Fruit fly (Drosophila melanogaster): ENCODE measurements around the gene RpL36A.
A peak's percentile ranks its signal among the peaks of the same experiment; 100 is the strongest.

The RpL36A gene

DNA sequence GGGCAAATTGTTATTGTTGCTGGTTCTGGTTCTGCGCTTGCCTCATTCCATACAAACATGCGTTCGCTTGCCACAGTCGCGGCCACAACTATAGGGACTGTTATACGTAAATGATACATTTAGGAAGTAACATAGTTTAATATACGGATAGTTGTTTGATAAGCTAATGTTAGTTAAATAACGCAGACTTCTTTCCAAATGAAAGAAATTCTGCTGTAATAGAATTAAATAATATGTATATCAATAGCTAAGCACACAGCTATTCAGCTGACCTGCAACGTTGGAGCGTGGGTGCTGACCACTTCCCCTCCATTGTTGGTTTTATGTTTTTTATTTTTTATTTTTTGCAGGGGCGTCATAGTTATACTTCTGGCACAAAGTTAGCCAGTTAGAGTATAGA lies 8.0 kb downstream of the RpL36A start (continued):
- TF ChIP-seq tup (GFP tag; optimal IDR thresholded peaks at IDR 0.05) (no peak), ttk (GFP tag; IDR thresholded peaks at IDR 0.05) (peak; percentile 45; the same call in 1 of the 2 replicates), Abd-B (GFP tag; optimal IDR thresholded peaks at IDR 0.05) (peak; percentile 11), CG17359 (tag; optimal IDR thresholded peaks at IDR 0.05) (peak; percentile 51), CG16779 (GFP tag; IDR thresholded peaks at IDR 0.05) (no peak), HLH3B (GFP tag; IDR thresholded peaks at IDR 0.05) (peak; percentile 73), unc-4 (GFP tag; IDR thresholded peaks at IDR 0.05; ENCODE audit: partially characterized antibody) (no peak), jumu (GFP tag; optimal IDR thresholded peaks at IDR 0.05) (peak; percentile 9), CG4707 (GFP tag; optimal IDR thresholded peaks at IDR 0.05) (peak; percentile 35), CG4282 (GFP tag; optimal IDR thresholded peaks at IDR 0.05) (no peak), Dip3 (GFP tag; optimal IDR thresholded peaks at IDR 0.05) (peak; percentile 24), Kr (GFP tag; optimal IDR thresholded peaks at IDR 0.05) (no peak), tna (GFP tag; IDR thresholded peaks at IDR 0.05; ENCODE audit: partially characterized antibody) (no peak), Nf-YC (tag; optimal IDR thresholded peaks at IDR 0.05) (peak; percentile 32), CG3163 (GFP tag; optimal IDR thresholded peaks at IDR 0.05) (no peak), sug (tag; optimal IDR thresholded peaks at IDR 0.05) (peak; percentile 18), Gsc (GFP tag; IDR thresholded peaks at IDR 0.05) (no peak), twi (tag; optimal IDR thresholded peaks at IDR 0.05) (no peak), zf30C (GFP tag; optimal IDR thresholded peaks at IDR 0.05) (no peak), Six4 (GFP tag; optimal IDR thresholded peaks at IDR 0.05) (no peak), p53 (GFP tag; optimal IDR thresholded peaks at IDR 0.05) (no peak), hth (optimal IDR thresholded peaks at IDR 0.05) (no peak), CG11456 (GFP tag; IDR thresholded peaks at IDR 0.05) (no peak), slp2 (GFP tag; optimal IDR thresholded peaks at IDR 0.05) (no peak), CG1024 (GFP tag; IDR thresholded peaks at IDR 0.05) (peak; percentile 24; the same call in 1 of the 2 replicates), psq (GFP tag; optimal IDR thresholded peaks at IDR 0.05) (no peak), kay (GFP tag; optimal IDR thresholded peaks at IDR 0.05) (no peak), row (GFP tag; IDR thresholded peaks at IDR 0.05) (peak; percentile 85), sens-2 (GFP tag; IDR thresholded peaks at IDR 0.05) (no peak), PHDP (tag; optimal IDR thresholded peaks at IDR 0.05) (peak; percentile 72), C15 (GFP tag; IDR thresholded peaks at IDR 0.05) (0 out of 3 replicates have a peak, but pooled peaks have one; percentile 26), Blimp-1 (GFP tag; optimal IDR thresholded peaks at IDR 0.05) (peak; percentile 63), h (optimal IDR thresholded peaks at IDR 0.05) (no peak), ara (GFP tag; IDR thresholded peaks at IDR 0.05) (no peak), stwl (tag; optimal IDR thresholded peaks at IDR 0.05) (no peak), CG11085 (GFP tag; IDR thresholded peaks at IDR 0.05) (no peak), CG16813 (GFP tag; IDR thresholded peaks at IDR 0.05; ENCODE audit: partially characterized antibody) (no peak), crc (GFP tag; optimal IDR thresholded peaks at IDR 0.05) (no peak), grau (tag; optimal IDR thresholded peaks at IDR 0.05) (peak; percentile 68), CG18764 (GFP tag; optimal IDR thresholded peaks at IDR 0.05) (peak; percentile 4), Ets65A (GFP tag) (peak; percentile 20), Deaf1 (tag; optimal IDR thresholded peaks at IDR 0.05) (no peak), CG9727 (GFP tag; optimal IDR thresholded peaks at IDR 0.05) (peak; percentile 17), ro (GFP tag; IDR thresholded peaks at IDR 0.05) (no peak), pita (GFP tag; optimal IDR thresholded peaks at IDR 0.05) (no peak), dati (GFP tag; IDR thresholded peaks at IDR 0.05) (no peak), CG13296 (GFP tag; optimal IDR thresholded peaks at IDR 0.05) (peak; percentile 53), CG9609 (GFP tag; optimal IDR thresholded peaks at IDR 0.05) (peak; percentile 31), CG4360 (GFP tag; IDR thresholded peaks at IDR 0.05) (0 out of 2 replicates have a peak, but pooled peaks have one; percentile 12), CG4730 (GFP tag; IDR thresholded peaks at IDR 0.05) (0 out of 2 replicates have a peak, but pooled peaks have one; percentile 7), pfk (GFP tag; optimal IDR thresholded peaks at IDR 0.05) (no peak), lbe (GFP tag; optimal IDR thresholded peaks at IDR 0.05) (no peak), H2.0 (GFP tag; IDR thresholded peaks at IDR 0.05) (peak; percentile 55; the same call in 1 of the 2 replicates)
